Fruit fly (Drosophila melanogaster): ENCODE data around the gene CG12091.

CG12091 gene

DNA sequence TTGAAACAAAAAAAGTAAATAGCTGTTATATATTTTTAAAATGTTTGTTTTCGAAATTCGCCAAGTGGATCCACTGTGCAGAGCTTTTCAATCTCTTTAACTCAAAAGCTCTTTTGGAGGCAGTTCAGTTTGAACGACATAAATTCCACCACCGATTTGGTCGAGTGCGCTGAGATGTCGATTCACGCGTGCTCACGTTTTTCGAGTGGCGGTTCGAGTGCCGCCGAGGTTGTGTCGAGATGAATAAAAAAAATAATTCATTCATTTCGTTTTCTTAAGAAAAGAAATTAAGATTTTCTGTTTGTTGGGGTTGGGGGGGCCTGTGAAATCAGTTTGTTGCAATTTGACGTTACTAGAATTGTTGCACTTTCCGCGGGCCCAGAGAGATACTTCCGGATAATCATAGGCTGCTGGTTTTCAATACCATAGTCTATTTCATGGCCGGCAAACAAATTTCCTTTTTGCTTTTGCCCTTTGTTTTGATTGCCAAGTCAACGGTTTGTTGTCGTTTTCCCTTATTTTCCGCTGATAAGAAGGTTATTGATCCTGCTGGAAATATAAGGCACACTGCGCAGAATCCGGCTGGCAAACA is 47.9 kb downstream of the CG12091 start (continued):
- no peak for TF ChIP-seq Nf-YB (GFP tag; optimal IDR thresholded peaks at IDR 0.05)
- TF ChIP-seq salm (tag; optimal IDR thresholded peaks at IDR 0.05) = no peak
- peak; percentile 2 for TF ChIP-seq cwo (GFP tag; optimal IDR thresholded peaks at IDR 0.05)
- no peak for TF ChIP-seq jing (GFP tag; optimal IDR thresholded peaks at IDR 0.05)
- no peak; the same call in 2 of the 3 replicates for TF ChIP-seq ci (GFP tag; IDR thresholded peaks at IDR 0.05)
- TF ChIP-seq wek (GFP tag; optimal IDR thresholded peaks at IDR 0.05) = no peak
- TF ChIP-seq caup (GFP tag; optimal IDR thresholded peaks at IDR 0.05; ENCODE audit: severe bottlenecking) = no peak
- peak; percentile 13; the same call in 1 of the 2 replicates for TF ChIP-seq Adf1 (GFP tag; IDR thresholded peaks at IDR 0.05)
- no peak for TF ChIP-seq CG34422 (GFP tag; IDR thresholded peaks at IDR 0.05)
- TF ChIP-seq az2 (GFP tag; optimal IDR thresholded peaks at IDR 0.05) = no peak
- no peak for TF ChIP-seq CG7556 (GFP tag; optimal IDR thresholded peaks at IDR 0.05)
- no peak for TF ChIP-seq CG3847 (GFP tag; IDR thresholded peaks at IDR 0.05)
- no peak for TF ChIP-seq pan (optimal IDR thresholded peaks at IDR 0.05)
- no peak for TF ChIP-seq pan (GFP tag; optimal IDR thresholded peaks at IDR 0.05 in 1 of 2, IDR thresholded peaks at IDR 0.05 in 1 of 2)
- no peak for TF ChIP-seq CG14710 (tag; optimal IDR thresholded peaks at IDR 0.05)
- no peak for TF ChIP-seq dmrt11E (tag; optimal IDR thresholded peaks at IDR 0.05)
- TF ChIP-seq HLHmδ (GFP tag; optimal IDR thresholded peaks at IDR 0.05) = no peak
- no peak for TF ChIP-seq CG4730 (GFP tag; IDR thresholded peaks at IDR 0.05)
- TF ChIP-seq trh (GFP tag; optimal IDR thresholded peaks at IDR 0.05) = no peak
- no peak for TF ChIP-seq D (optimal IDR thresholded peaks at IDR 0.05)
- TF ChIP-seq D (GFP tag; optimal IDR thresholded peaks at IDR 0.05) = no peak
- no peak for TF ChIP-seq pnt (GFP tag; optimal IDR thresholded peaks at IDR 0.05)
- TF ChIP-seq Spps (tag; optimal IDR thresholded peaks at IDR 0.05) = no peak
- TF ChIP-seq Neu2 (GFP tag; optimal IDR thresholded peaks at IDR 0.05; ENCODE audit: borderline replicate concordance) = no peak
- TF ChIP-seq Eip74EF (GFP tag; optimal IDR thresholded peaks at IDR 0.05) = peak in 1 of 2 experiments; percentile 76
- TF ChIP-seq sna (GFP tag; IDR thresholded peaks at IDR 0.05; ENCODE audit: partially characterized antibody) = peak; percentile 22; the same call in 1 of the 2 replicates
- TF ChIP-seq zf30C (GFP tag; optimal IDR thresholded peaks at IDR 0.05) = no peak
- TF ChIP-seq Mes4 (GFP tag; optimal IDR thresholded peaks at IDR 0.05) = no peak
- TF ChIP-seq fd96Cb (tag; optimal IDR thresholded peaks at IDR 0.05) = no peak
- TF ChIP-seq CG17328 (GFP tag; IDR thresholded peaks at IDR 0.05) = no peak
- TF ChIP-seq CG1647 (GFP tag; optimal IDR thresholded peaks at IDR 0.05) = no peak
- TF ChIP-seq CG13775 (GFP tag; optimal IDR thresholded peaks at IDR 0.05) = no peak
- TF ChIP-seq CG10543 (GFP tag; optimal IDR thresholded peaks at IDR 0.05) = no peak
- TF ChIP-seq CG18011 (GFP tag; optimal IDR thresholded peaks at IDR 0.05) = no peak
- TF ChIP-seq CG10274 (GFP tag; optimal IDR thresholded peaks at IDR 0.05) = no peak
- no peak for TF ChIP-seq CG7271 (tag; optimal IDR thresholded peaks at IDR 0.05)
- TF ChIP-seq kni (GFP tag; optimal IDR thresholded peaks at IDR 0.05) = no peak
- no peak for TF ChIP-seq fru (optimal IDR thresholded peaks at IDR 0.05)
- TF ChIP-seq CG32767 (GFP tag; IDR thresholded peaks at IDR 0.05) = no peak
- no peak for TF ChIP-seq Sox102F (GFP tag; optimal IDR thresholded peaks at IDR 0.05)
- no peak for TF ChIP-seq Myb (GFP tag; optimal IDR thresholded peaks at IDR 0.05)
- TF ChIP-seq tna (GFP tag; IDR thresholded peaks at IDR 0.05; ENCODE audit: partially characterized antibody) = peak; percentile 70
- TF ChIP-seq amos (GFP tag; IDR thresholded peaks at IDR 0.05; ENCODE audit: partially characterized antibody) = peak; percentile 62
- TF ChIP-seq CG6791 (GFP tag; IDR thresholded peaks at IDR 0.05; ENCODE audit: partially characterized antibody) = peak; percentile 84
- no peak for TF ChIP-seq seq (GFP tag; IDR thresholded peaks at IDR 0.05)
- TF ChIP-seq CG12659 (GFP tag; optimal IDR thresholded peaks at IDR 0.05) = no peak
- no peak for TF ChIP-seq NfI (GFP tag; optimal IDR thresholded peaks at IDR 0.05)
- peak; percentile 71 for TF ChIP-seq CG14860 (GFP tag; IDR thresholded peaks at IDR 0.05; ENCODE audit: partially characterized antibody)
- no peak for TF ChIP-seq CG6272 (GFP tag; IDR thresholded peaks at IDR 0.05)
- TF ChIP-seq CG17385 (GFP tag; optimal IDR thresholded peaks at IDR 0.05) = no peak
